Worm (Caenorhabditis elegans) whole organism, L3 larva: ENCODE data around the gene ZC374.2.

ENCODE experiments used
- ceh-16 ChIP-seq: sonication (generic microtip); optimal IDR thresholded peaks from 2 replicates; lab custom pipeline; 2017; ENCODE audit warnings: missing biosample characterization, missing genetic modification characterization
- ceh-82 ChIP-seq: fragments of 150-350 bp; optimal IDR thresholded peaks from 2 replicates; lab custom pipeline; 2014; ENCODE audit warnings: missing biosample characterization, missing genetic modification characterization
- daf-12 ChIP-seq: fragments of 150-350 bp; optimal IDR thresholded peaks from 2 replicates; lab custom pipeline; 2014; ENCODE audit warnings: missing biosample characterization, missing genetic modification reagents, missing genetic modification characterization
- eor-1 ChIP-seq, 2 experiments: fragments of 150-350 bp; optimal IDR thresholded peaks; 2 replicates each; lab custom pipeline; 2014 to 2018; ENCODE audit warnings: missing biosample characterization in 2 of 2, missing genetic modification characterization in 2 of 2
- fos-1 ChIP-seq: fragments of 150-350 bp; optimal IDR thresholded peaks from 2 replicates; lab custom pipeline; 2014; ENCODE audit warnings: missing biosample characterization, missing genetic modification characterization
- lin-15B ChIP-seq: fragments of 150-350 bp; optimal IDR thresholded peaks from 2 replicates; lab custom pipeline; 2014; ENCODE audit warnings: missing biosample characterization, missing genetic modification characterization
- lin-39 ChIP-seq: fragments of 150-350 bp; optimal IDR thresholded peaks from 2 replicates; lab custom pipeline; 2018; ENCODE audit warnings: missing biosample characterization, missing genetic modification reagents, missing genetic modification characterization
- nhr-25 ChIP-seq: sonication (generic microtip); optimal IDR thresholded peaks from 2 replicates; lab custom pipeline; 2017; ENCODE audit warnings: missing biosample characterization, missing genetic modification characterization
- nhr-76 ChIP-seq: fragments of 150-350 bp; sonication (generic microtip); optimal IDR thresholded peaks from 5 replicates; lab custom pipeline; 2014; ENCODE audit warnings: missing biosample characterization, missing genetic modification characterization
- nhr-77 ChIP-seq: fragments of 150-350 bp; optimal IDR thresholded peaks from 2 replicates; lab custom pipeline; 2014; ENCODE audit warnings: missing biosample characterization, missing genetic modification characterization
- pqm-1 ChIP-seq: fragments of 150-350 bp; optimal IDR thresholded peaks from 2 replicates; lab custom pipeline; 2017; ENCODE audit warnings: missing biosample characterization, missing genetic modification characterization, inconsistent platforms
- skn-1 ChIP-seq: fragments of 150-350 bp; optimal IDR thresholded peaks from 2 replicates; lab custom pipeline; 2014; ENCODE audit warnings: missing biosample characterization, missing genetic modification characterization
- zag-1 ChIP-seq: fragments of 150-350 bp; optimal IDR thresholded peaks from 2 replicates; lab custom pipeline; 2014; ENCODE audit warnings: missing biosample characterization, missing genetic modification characterization
- ztf-11 ChIP-seq: fragments of 150-350 bp; optimal IDR thresholded peaks from 2 replicates; lab custom pipeline; 2014; ENCODE audit warnings: missing biosample characterization, missing genetic modification characterization

ce11 chrX:10000635-10001034 lies 46.6 kb downstream of the ZC374.2 start, which contains the start of gene F19C6.2:
- TF ChIP-seq ceh-82 (no peak), skn-1 (tag; lab: Kevin White, UChicago) (no peak), nhr-77 (no peak), fos-1 (no peak), lin-15B (tag; lab: Kevin White, UChicago) (no peak), nhr-25 (no peak), pqm-1 (tag; lab: Kevin White, UChicago) (no peak), daf-12 (tag; lab: Kevin White, UChicago) (no peak), lin-39 (tag; lab: Kevin White, UChicago) (no peak), zag-1 (tag; lab: Kevin White, UChicago) (no peak), eor-1 (tag; optimal IDR thresholded peaks at IDR 0.05; lab: Kevin White, UChicago) (no peak), ztf-11 (tag; lab: Kevin White, UChicago) (no peak), nhr-76 (tag; lab: Kevin White, UChicago) (no peak), ceh-16 (tag; lab: Kevin White, UChicago) (no peak)
